Worm (Caenorhabditis elegans) whole organism, young adult: ENCODE data around the gene ivph-3.

Source experiments
- B0261.1 ChIP-seq: sonication (generic microtip); optimal IDR thresholded peaks from 2 replicates; lab custom pipeline; 2016; ENCODE audit warnings: mild to moderate bottlenecking, missing genetic modification characterization, moderate library complexity, missing compliant biosample characterization
- B0336.3 ChIP-seq: fragments of 200-800 bp; sonication (Bioruptor generic); IDR thresholded peaks from 2 replicates; pipeline ENCODE4 v1.3.6; 2022; ENCODE audit warnings: missing genetic modification characterization, missing compliant biosample characterization
- F10E7.11 ChIP-seq: sonication (generic microtip); optimal IDR thresholded peaks from 2 replicates; lab custom pipeline; 2017; ENCODE audit warnings: mild to moderate bottlenecking, missing genetic modification characterization, moderate library complexity, missing compliant biosample characterization
- F37B4.10 ChIP-seq: fragments of 200-800 bp; sonication (Bioruptor generic); IDR thresholded peaks from 2 replicates; pipeline ENCODE4 v1.3.6; 2022; ENCODE audit warnings: missing genetic modification characterization, missing compliant biosample characterization
- F57A8.1 ChIP-seq: fragments of 200-800 bp; sonication (Bioruptor generic); optimal IDR thresholded peaks from 2 replicates; lab custom pipeline; 2018; ENCODE audit warnings: mild to moderate bottlenecking, missing genetic modification characterization, moderate library complexity, missing compliant biosample characterization
- F57C9.4 ChIP-seq: sonication (generic microtip); optimal IDR thresholded peaks from 2 replicates; lab custom pipeline; 2017; ENCODE audit warnings: mild to moderate bottlenecking, missing genetic modification characterization, missing compliant biosample characterization
- T26A5.8 ChIP-seq: sonication (generic microtip); optimal IDR thresholded peaks from 2 replicates; lab custom pipeline; 2016; ENCODE audit warnings: missing genetic modification characterization, missing compliant biosample characterization
- Y67H2A.10 ChIP-seq: fragments of 200-800 bp; sonication (Bioruptor generic); conservative IDR thresholded peaks from 2 replicates; pipeline ENCODE4 v1.3.6; 2022; ENCODE audit warnings: missing genetic modification reagents, missing genetic modification characterization, missing compliant biosample characterization
- Y95B8A.8 ChIP-seq: fragments of 200-800 bp; sonication (Bioruptor generic); IDR thresholded peaks from 2 replicates; pipeline ENCODE4 v1.3.6; 2022; ENCODE audit warnings: missing genetic modification reagents, missing genetic modification characterization, missing compliant biosample characterization
- atf-7 ChIP-seq: sonication (generic microtip); optimal IDR thresholded peaks from 2 replicates; lab custom pipeline; 2017; ENCODE audit warnings: mild to moderate bottlenecking, missing genetic modification characterization, missing compliant biosample characterization
- athp-1 ChIP-seq: sonication (generic microtip); optimal IDR thresholded peaks from 2 replicates; lab custom pipeline; 2017; ENCODE audit warnings: mild to moderate bottlenecking, missing genetic modification characterization, missing compliant biosample characterization
- attf-6 ChIP-seq: fragments of 200-800 bp; sonication (Bioruptor generic); IDR thresholded peaks from 2 replicates; pipeline ENCODE4 v1.3.6; 2022; ENCODE audit warnings: missing genetic modification reagents, missing genetic modification characterization, missing compliant biosample characterization
- bed-1 ChIP-seq: fragments of 200-800 bp; sonication (Bioruptor generic); IDR thresholded peaks from 2 replicates; pipeline ENCODE4 v1.3.6; 2022; ENCODE audit warnings: missing genetic modification reagents, missing genetic modification characterization, missing compliant biosample characterization
- cebp-2 ChIP-seq: fragments of 200-800 bp; sonication (Bioruptor generic); IDR thresholded peaks from 2 replicates; pipeline ENCODE4 v1.3.6; 2022; ENCODE audit warnings: missing genetic modification characterization, missing compliant biosample characterization
- ceh-79 ChIP-seq: sonication (generic microtip); optimal IDR thresholded peaks from 2 replicates; lab custom pipeline; 2017; ENCODE audit warnings: mild to moderate bottlenecking, missing genetic modification characterization, missing compliant biosample characterization
- dox-1 ChIP-seq: fragments of 200-800 bp; sonication (Bioruptor generic); IDR thresholded peaks from 2 replicates; pipeline ENCODE4 v1.3.6; 2022; ENCODE audit warnings: missing genetic modification reagents, missing genetic modification characterization, missing compliant biosample characterization
- egl-44 ChIP-seq: fragments of 200-800 bp; sonication (Bioruptor generic); IDR thresholded peaks from 2 replicates; pipeline ENCODE4 v1.3.6; 2022; ENCODE audit warnings: missing genetic modification reagents, missing genetic modification characterization, missing compliant biosample characterization
- egrh-3 ChIP-seq: fragments of 200-800 bp; sonication (Bioruptor generic); IDR thresholded peaks from 2 replicates; pipeline ENCODE4 v1.3.6; 2022; ENCODE audit warnings: missing genetic modification reagents, missing genetic modification characterization, missing compliant biosample characterization
- ekl-4 ChIP-seq: fragments of 200-800 bp; sonication (Bioruptor generic); IDR thresholded peaks from 2 replicates; pipeline ENCODE4 v1.3.6; 2022; ENCODE audit warnings: missing genetic modification reagents, missing genetic modification characterization, missing compliant biosample characterization
- gei-17 ChIP-seq: fragments of 200-800 bp; sonication (Bioruptor generic); optimal IDR thresholded peaks from 2 replicates; lab custom pipeline; 2018; ENCODE audit warnings: mild to moderate bottlenecking, missing genetic modification characterization, missing compliant biosample characterization
- hmg-1.2 ChIP-seq: fragments of 200-800 bp; sonication (Bioruptor generic); IDR thresholded peaks from 2 replicates; pipeline ENCODE4 v1.3.6; 2022; ENCODE audit warnings: missing genetic modification reagents, missing genetic modification characterization, missing compliant biosample characterization
- hmg-20 ChIP-seq: fragments of 200-800 bp; sonication (Bioruptor generic); IDR thresholded peaks from 2 replicates; pipeline ENCODE4 v1.3.6; 2022; ENCODE audit warnings: missing genetic modification reagents, missing genetic modification characterization, missing compliant biosample characterization
- lag-1 ChIP-seq: fragments of 200-800 bp; sonication (Bioruptor generic); IDR thresholded peaks from 2 replicates; pipeline ENCODE4 v1.3.6; 2022; ENCODE audit warnings: missing genetic modification reagents, missing genetic modification characterization, missing compliant biosample characterization
- lin-40 ChIP-seq: sonication (generic microtip); optimal IDR thresholded peaks from 2 replicates; lab custom pipeline; 2016; ENCODE audit warnings: missing genetic modification characterization, mild to moderate bottlenecking, missing compliant biosample characterization, missing genotype, missing genetic modification reagents
- lir-1 ChIP-seq: fragments of 200-800 bp; sonication (Bioruptor generic); conservative IDR thresholded peaks from 2 replicates; pipeline ENCODE4 v1.3.6; 2022; ENCODE audit warnings: missing genetic modification reagents, missing genetic modification characterization, missing compliant biosample characterization
- lsl-1 ChIP-seq: fragments of 200-800 bp; sonication (Bioruptor generic); optimal IDR thresholded peaks from 2 replicates; lab custom pipeline; 2018; ENCODE audit warnings: mild to moderate bottlenecking, missing genetic modification characterization, moderate library complexity, missing compliant biosample characterization
- mcd-1 ChIP-seq: fragments of 200-800 bp; sonication (Bioruptor generic); IDR thresholded peaks from 2 replicates; pipeline ENCODE4 v1.3.6; 2022; ENCODE audit warnings: missing genetic modification reagents, missing genetic modification characterization, missing compliant biosample characterization
- mel-28 ChIP-seq: sonication (generic microtip); optimal IDR thresholded peaks from 2 replicates; lab custom pipeline; 2016; ENCODE audit warnings: borderline replicate concordance, mild to moderate bottlenecking, missing genetic modification characterization, missing compliant biosample characterization
- nfya-2 ChIP-seq: fragments of 200-800 bp; sonication (Bioruptor generic); IDR thresholded peaks from 2 replicates; pipeline ENCODE4 v1.3.6; 2022; ENCODE audit warnings: missing genetic modification reagents, missing genetic modification characterization, missing compliant biosample characterization
- nfyb-1 ChIP-seq: fragments of 200-800 bp; sonication (Bioruptor generic); IDR thresholded peaks from 2 replicates; pipeline ENCODE4 v1.3.6; 2022; ENCODE audit warnings: missing genetic modification reagents, missing genetic modification characterization, missing compliant biosample characterization
- nhr-120 ChIP-seq: fragments of 200-800 bp; sonication (Bioruptor generic); IDR thresholded peaks from 2 replicates; pipeline ENCODE4 v1.3.6; 2022; ENCODE audit warnings: missing genetic modification characterization, missing compliant biosample characterization
- nhr-179 ChIP-seq: sonication (generic microtip); optimal IDR thresholded peaks from 2 replicates; lab custom pipeline; 2016; ENCODE audit warnings: mild to moderate bottlenecking, missing genetic modification characterization, missing compliant biosample characterization
- nhr-27 ChIP-seq: fragments of 200-800 bp; sonication (Bioruptor generic); optimal IDR thresholded peaks from 2 replicates; lab custom pipeline; 2018; ENCODE audit warnings: mild to moderate bottlenecking, missing genetic modification characterization, moderate library complexity, missing compliant biosample characterization
- nhr-90 ChIP-seq: sonication (generic microtip); optimal IDR thresholded peaks from 2 replicates; lab custom pipeline; 2016; ENCODE audit warnings: missing genotype, mild to moderate bottlenecking, missing genetic modification characterization, missing compliant biosample characterization
- pha-4 ChIP-seq: fragments of 150-350 bp; sonication (generic microtip); optimal IDR thresholded peaks from 2 replicates; lab custom pipeline; 2014; ENCODE audit warnings: missing biosample characterization, missing genetic modification reagents, missing genetic modification characterization
- rec-8 ChIP-seq, 2 experiments: sonication (generic microtip); optimal IDR thresholded peaks; 2 replicates each; lab custom pipeline; 2016; ENCODE audit warnings: mild to moderate bottlenecking in 2 of 2, missing genetic modification characterization in 2 of 2, missing genetic modification reagents in 2 of 2, missing genotype in 2 of 2, missing biosample characterization in 1 of 2, missing compliant biosample characterization in 1 of 2, moderate library complexity in 1 of 2
- repo-1 ChIP-seq: sonication (generic microtip); optimal IDR thresholded peaks from 2 replicates; lab custom pipeline; 2017; ENCODE audit warnings: mild to moderate bottlenecking, missing genetic modification characterization, missing compliant biosample characterization
- rpc-1 ChIP-seq, 2 experiments: fragments of 150-350 bp in 1 of 2; sonication (generic microtip) in 1 of 2; optimal IDR thresholded peaks; 2 replicates each; lab custom pipeline; 2014 to 2018; ENCODE audit warnings: missing biosample characterization in 1 of 2, missing genetic modification characterization in 1 of 2, missing genetic modification reagents in 1 of 2, missing genotype in 1 of 2
- snpc-4 ChIP-seq, 5 experiments: fragments of 150-350 bp in 1 of 5; sonication (generic microtip) in 4 of 5; optimal IDR thresholded peaks; 2 replicates each; lab custom pipeline; 2014 to 2018; ENCODE audit warnings: missing genetic modification characterization in 5 of 5, missing biosample characterization in 3 of 5, antibody characterized with exemption in 2 of 5, mild to moderate bottlenecking in 2 of 5, missing compliant biosample characterization in 2 of 5, missing genotype in 2 of 5, moderate library complexity in 2 of 5, missing genetic modification reagents in 1 of 5
- sptf-2 ChIP-seq: fragments of 200-800 bp; sonication (Bioruptor generic); optimal IDR thresholded peaks from 2 replicates; lab custom pipeline; 2018; ENCODE audit warnings: mild to moderate bottlenecking, missing genetic modification characterization, missing compliant biosample characterization
- tbx-9 ChIP-seq: sonication (generic microtip); optimal IDR thresholded peaks from 2 replicates; lab custom pipeline; 2016; ENCODE audit warnings: borderline replicate concordance, missing genetic modification characterization, inconsistent platforms, missing compliant biosample characterization
- unc-130 ChIP-seq: sonication (generic microtip); optimal IDR thresholded peaks from 2 replicates; lab custom pipeline; 2016; ENCODE audit warnings: missing genetic modification reagents, missing genetic modification characterization, missing compliant biosample characterization
- unc-62 ChIP-seq: fragments of 150-350 bp; optimal IDR thresholded peaks from 2 replicates; lab custom pipeline; 2014; ENCODE audit warnings: missing biosample characterization, missing genetic modification reagents, missing genetic modification characterization
- zim-3 ChIP-seq: sonication (generic microtip); optimal IDR thresholded peaks from 2 replicates; lab custom pipeline; 2017; ENCODE audit warnings: mild to moderate bottlenecking, missing genetic modification characterization, moderate library complexity, missing compliant biosample characterization
- ztf-22 ChIP-seq: fragments of 200-800 bp; sonication (Bioruptor generic); optimal IDR thresholded peaks from 2 replicates; lab custom pipeline; 2018; ENCODE audit warnings: mild to moderate bottlenecking, missing genetic modification characterization, moderate library complexity, missing compliant biosample characterization
- ztf-25 ChIP-seq: fragments of 200-800 bp; sonication (Bioruptor generic); IDR thresholded peaks from 2 replicates; pipeline ENCODE4 v1.3.6; 2022; ENCODE audit warnings: missing genetic modification reagents, missing genetic modification characterization, missing compliant biosample characterization
- ztf-28 ChIP-seq: fragments of 200-800 bp; sonication (Bioruptor generic); IDR thresholded peaks from 2 replicates; pipeline ENCODE4 v1.3.6; 2022; ENCODE audit warnings: missing genetic modification reagents, missing genetic modification characterization, missing compliant biosample characterization
- ztf-3 ChIP-seq: fragments of 200-800 bp; sonication (Bioruptor generic); optimal IDR thresholded peaks from 2 replicates; lab custom pipeline; 2018; ENCODE audit warnings: mild to moderate bottlenecking, missing genetic modification characterization, missing compliant biosample characterization

ivph-3 gene

DNA sequence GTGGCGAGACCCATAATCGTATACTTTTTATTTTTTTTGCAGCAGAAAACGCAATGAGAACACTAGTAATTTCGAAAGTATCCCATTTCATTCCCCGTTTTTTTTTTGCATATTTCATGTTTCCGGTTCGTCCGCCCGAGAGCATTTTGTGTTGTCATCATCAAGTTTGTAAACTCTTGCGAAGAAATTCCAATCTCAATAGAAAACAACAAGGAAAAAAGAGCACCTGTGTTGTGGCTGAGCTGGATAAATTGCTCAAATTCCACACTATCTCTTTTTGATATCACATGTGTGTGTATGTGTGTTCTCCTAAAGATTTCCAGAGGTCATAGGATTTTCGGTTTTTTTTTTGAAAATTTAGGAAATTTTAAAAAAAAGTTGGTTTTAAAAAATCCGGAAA is 21.5 kb upstream of the ivph-3 start:
- TF ChIP-seq Y95B8A.8: no peak
- no peak for TF ChIP-seq egrh-3 (GFP tag; lab: Robert Waterston, UW)
- TF ChIP-seq tbx-9 (tag; lab: Kevin White, UChicago): peak; percentile 67
- no peak for TF ChIP-seq F57A8.1 (GFP tag; lab: Kevin White, UChicago)
- TF ChIP-seq nfyb-1 (GFP tag; lab: Robert Waterston, UW): no peak; the same call in 1 of the 2 replicates
- TF ChIP-seq rec-8 (tag; optimal IDR thresholded peaks at IDR 0.05; lab: Kevin White, UChicago): no peak
- TF ChIP-seq ztf-25 (GFP tag; lab: Robert Waterston, UW): 0 out of 2 replicates have a peak, but pooled peaks have one; percentile 27
- peak; percentile 14 for TF ChIP-seq repo-1 (tag; lab: Kevin White, UChicago)
- no peak for TF ChIP-seq B0261.1 (tag; lab: Kevin White, UChicago)
- TF ChIP-seq snpc-4 (GFP tag; optimal IDR thresholded peaks at IDR 0.05; lab: Kevin White, UChicago): no peak
- no peak for TF ChIP-seq snpc-4 (tag; optimal IDR thresholded peaks at IDR 0.05; lab: Kevin White, UChicago)
- no peak for TF ChIP-seq bed-1
- peak; percentile 24 for TF ChIP-seq T26A5.8
- TF ChIP-seq nhr-27: peak; percentile 38
- no peak for TF ChIP-seq mel-28 (tag; lab: Kevin White, UChicago)
- peak; percentile 28; the same call in 1 of the 2 replicates for TF ChIP-seq B0336.3
- no peak for TF ChIP-seq gei-17 (GFP tag; lab: Kevin White, UChicago)
- TF ChIP-seq nhr-120 (GFP tag; lab: Robert Waterston, UW): no peak
- TF ChIP-seq cebp-2 (GFP tag; lab: Robert Waterston, UW): no peak
- no peak for TF ChIP-seq lir-1 (GFP tag; lab: Robert Waterston, UW)
- TF ChIP-seq zim-3 (tag; lab: Kevin White, UChicago): peak; percentile 63
- TF ChIP-seq mcd-1 (GFP tag; lab: Robert Waterston, UW): no peak
- peak; percentile 54; the same call in 1 of the 2 replicates for TF ChIP-seq ekl-4
- no peak for TF ChIP-seq attf-6 (GFP tag; lab: Robert Waterston, UW)
- no peak for TF ChIP-seq Y67H2A.10 (GFP tag; lab: Robert Waterston, UW)
- no peak for TF ChIP-seq unc-130 (GFP tag; lab: Kevin White, UChicago)
- TF ChIP-seq athp-1 (tag; lab: Kevin White, UChicago): no peak
- TF ChIP-seq hmg-1.2: 0 out of 2 replicates have a peak, but pooled peaks have one; percentile 4
- no peak for TF ChIP-seq ztf-28 (GFP tag; lab: Robert Waterston, UW)
- no peak for TF ChIP-seq egl-44 (GFP tag; lab: Robert Waterston, UW)
- no peak for TF ChIP-seq atf-7 (tag; lab: Kevin White, UChicago)
- TF ChIP-seq dox-1 (GFP tag; lab: Robert Waterston, UW): no peak
- TF ChIP-seq lin-40: no peak
- TF ChIP-seq nhr-179 (tag; lab: Kevin White, UChicago): no peak
- TF ChIP-seq pha-4: no peak
- no peak for TF ChIP-seq rpc-1 (optimal IDR thresholded peaks at IDR 0.05; lab: Kevin White, UChicago)
- no peak for TF ChIP-seq rpc-1 (tag; optimal IDR thresholded peaks at IDR 0.05; lab: Kevin White, UChicago)
- no peak for TF ChIP-seq ztf-3
- no peak for TF ChIP-seq nfya-2
- TF ChIP-seq lag-1: no peak
- no peak for TF ChIP-seq ztf-22 (GFP tag; lab: Kevin White, UChicago)
- peak; percentile 43 for TF ChIP-seq F10E7.11
- TF ChIP-seq sptf-2: no peak
- TF ChIP-seq hmg-20 (GFP tag; lab: Robert Waterston, UW): no peak
- no peak for TF ChIP-seq lsl-1 (GFP tag; lab: Kevin White, UChicago)
- peak; percentile 68 for TF ChIP-seq ceh-79
- peak; percentile 84 for TF ChIP-seq F57C9.4 (tag; lab: Kevin White, UChicago)
- TF ChIP-seq unc-62 (GFP tag; lab: Kevin White, UChicago): no peak
- no peak for TF ChIP-seq F37B4.10 (GFP tag; lab: Robert Waterston, UW)
- TF ChIP-seq nhr-90 (tag; lab: Kevin White, UChicago): no peak
